Fruit fly (Drosophila melanogaster): ENCODE measurements around the gene Cyp4d1.
A peak's percentile ranks its signal among the peaks of the same experiment; 100 is the strongest.

The Cyp4d1 gene

DNA sequence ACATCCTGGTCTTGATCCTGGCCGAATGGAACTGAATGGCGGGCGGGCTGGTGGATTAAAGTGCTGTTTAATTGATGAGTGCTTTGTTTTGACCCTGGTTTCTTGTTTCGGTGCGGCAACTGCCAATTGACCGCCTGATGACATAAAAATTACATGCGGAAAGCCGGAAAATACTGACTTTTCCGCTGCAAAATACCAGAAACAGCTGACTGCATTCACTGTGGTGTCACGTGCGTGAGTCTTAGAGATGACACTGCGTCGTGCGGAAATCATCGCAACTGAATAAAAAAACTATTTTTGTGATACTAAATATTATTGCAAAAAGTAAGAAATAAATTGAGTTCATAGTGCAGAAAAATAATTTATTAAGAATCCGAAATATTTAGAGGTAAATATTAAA, 12.5 kb downstream of the Cyp4d1 start, which contains the start of gene bcn92 (continued):
- TF ChIP-seq Eip75B (GFP tag; optimal IDR thresholded peaks at IDR 0.05): peak; percentile 1
- TF ChIP-seq achi (GFP tag; optimal IDR thresholded peaks at IDR 0.05): peak; percentile 31
- TF ChIP-seq Eip78C (GFP tag): peak; percentile 70
- TF ChIP-seq Hr4 (GFP tag; optimal IDR thresholded peaks at IDR 0.05): peak; percentile 7
- TF ChIP-seq acj6 (GFP tag; optimal IDR thresholded peaks at IDR 0.05): peak; percentile 7
- TF ChIP-seq Lpt (GFP tag; optimal IDR thresholded peaks at IDR 0.05): no peak
- no peak for TF ChIP-seq spab (GFP tag; optimal IDR thresholded peaks at IDR 0.05)

DNA sequence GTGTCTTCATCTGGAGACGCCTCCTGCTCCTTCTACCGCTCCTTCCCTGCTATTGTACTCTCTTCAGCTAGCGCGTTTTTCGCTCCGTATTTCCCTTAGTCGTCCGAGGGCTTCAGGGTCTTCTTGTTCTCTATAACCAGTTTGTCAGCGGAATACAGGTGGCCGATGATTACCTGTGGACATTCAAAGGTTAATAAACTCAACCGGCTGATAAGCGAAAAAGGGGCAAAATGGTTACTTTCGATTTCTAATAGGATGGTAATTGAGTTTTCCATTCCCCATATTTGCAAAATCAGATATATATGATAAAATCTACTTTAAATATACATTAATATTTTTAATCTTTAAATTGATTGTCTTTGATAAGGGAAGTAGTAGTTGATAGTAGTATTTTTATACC, 13.3 kb downstream of the Cyp4d1 start:
- peak; percentile 25 for TF ChIP-seq svp (GFP tag)
- TF ChIP-seq dac (GFP tag; optimal IDR thresholded peaks at IDR 0.05): no peak
- no peak for TF ChIP-seq Sox102F (GFP tag; optimal IDR thresholded peaks at IDR 0.05)

DNA sequence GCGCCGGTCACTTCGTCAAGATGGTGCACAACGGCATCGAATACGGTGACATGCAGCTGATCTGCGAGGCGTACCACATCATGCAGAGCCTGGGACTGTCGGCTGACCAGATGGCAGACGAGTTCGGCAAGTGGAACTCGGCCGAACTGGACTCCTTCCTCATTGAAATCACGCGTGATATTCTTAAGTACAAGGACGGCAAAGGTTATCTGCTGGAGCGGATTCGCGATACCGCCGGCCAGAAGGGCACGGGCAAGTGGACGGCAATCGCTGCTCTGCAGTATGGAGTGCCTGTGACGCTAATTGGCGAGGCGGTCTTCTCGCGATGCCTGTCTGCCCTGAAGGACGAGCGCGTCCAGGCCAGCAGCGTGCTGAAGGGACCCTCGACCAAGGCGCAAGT, 14.5 kb downstream of the Cyp4d1 start:
- TF ChIP-seq dsx (GFP tag; optimal IDR thresholded peaks at IDR 0.05; ENCODE audit: poor library complexity, severe bottlenecking) (no peak), svp (GFP tag) (peak; percentile 96)

DNA sequence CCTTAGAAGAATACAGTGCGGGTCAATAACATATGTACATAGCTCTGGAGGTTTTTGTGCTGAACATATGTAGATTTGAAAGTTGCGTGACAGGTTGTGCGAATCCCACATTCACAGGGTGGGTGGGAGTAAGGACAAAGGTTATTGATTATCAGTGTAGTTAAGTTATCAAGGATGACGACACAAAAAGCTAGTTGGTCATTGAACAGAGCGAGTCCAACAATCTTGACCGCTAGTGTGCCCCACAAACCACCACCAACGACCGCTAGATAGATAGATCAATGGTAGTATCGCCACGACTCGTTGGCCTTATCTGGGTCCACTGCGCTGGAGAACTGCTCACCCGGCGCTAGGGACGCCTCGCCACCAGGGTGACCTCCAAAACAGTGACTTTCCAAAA, 15.4 kb downstream of the Cyp4d1 start:
- TF ChIP-seq fkh (GFP tag; optimal IDR thresholded peaks at IDR 0.05) (no peak), eg (GFP tag; IDR thresholded peaks at IDR 0.05) (peak; percentile 69), CG32006 (GFP tag; optimal IDR thresholded peaks at IDR 0.05) (peak; percentile 0), Eip78C (GFP tag) (peak; percentile 24), CG16779 (tag; optimal IDR thresholded peaks at IDR 0.05) (no peak), Lpt (GFP tag; optimal IDR thresholded peaks at IDR 0.05) (peak; percentile 6), CG1621 (tag; optimal IDR thresholded peaks at IDR 0.05) (no peak), CG6163 (GFP tag; IDR thresholded peaks at IDR 0.05) (peak; percentile 36; the same call in 1 of the 3 replicates), CG8119 (GFP tag; IDR thresholded peaks at IDR 0.05) (peak; percentile 28; the same call in 2 of the 3 replicates)

DNA sequence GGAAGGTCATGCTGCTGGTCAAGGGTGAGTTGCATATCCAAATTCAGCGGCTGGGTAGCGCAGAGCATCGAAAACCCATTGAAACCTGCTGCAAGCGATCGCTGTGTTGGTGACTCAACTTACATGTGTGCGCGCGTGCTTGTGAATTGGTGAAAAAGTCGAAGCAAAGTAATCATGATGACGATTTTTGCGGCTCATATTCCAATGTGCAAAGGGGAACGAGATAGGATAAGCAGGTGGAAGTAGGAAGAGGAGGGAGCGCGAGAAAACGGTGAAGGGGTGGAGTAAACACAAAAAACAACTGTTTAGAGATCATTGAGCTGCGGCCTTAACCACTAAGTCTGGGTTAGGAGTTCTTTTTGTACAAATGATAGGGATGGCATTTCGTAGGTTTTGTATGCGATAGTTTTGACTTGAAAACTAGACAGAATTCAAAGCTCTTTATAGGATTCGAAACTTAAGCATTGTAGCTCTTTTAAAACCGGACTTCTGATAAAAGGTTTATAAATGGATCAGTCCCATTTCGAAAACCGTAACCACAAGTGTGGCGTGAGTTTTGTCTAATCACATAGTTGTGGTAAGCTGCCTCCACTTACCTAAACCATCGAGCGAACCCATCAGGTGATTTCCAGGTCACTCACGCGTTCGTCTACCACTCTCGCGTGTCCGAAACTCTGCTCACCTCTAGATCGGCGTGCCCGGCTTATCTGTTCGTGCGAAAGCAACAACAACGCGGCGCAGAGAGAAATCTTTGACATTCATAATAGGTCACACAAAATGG, 16.1 kb downstream of the Cyp4d1 start:
- TF ChIP-seq Eip75B (GFP tag; optimal IDR thresholded peaks at IDR 0.05): peak; percentile 66
- peak; percentile 65 for TF ChIP-seq Ets21C (GFP tag; optimal IDR thresholded peaks at IDR 0.05)
- TF ChIP-seq Hr4 (GFP tag; optimal IDR thresholded peaks at IDR 0.05): peak; percentile 52
- peak; percentile 54 for TF ChIP-seq CG8319 (GFP tag; optimal IDR thresholded peaks at IDR 0.05)
- peak; percentile 4 for TF ChIP-seq spab (GFP tag; optimal IDR thresholded peaks at IDR 0.05)
- peak; percentile 10 for TF ChIP-seq CG6276 (GFP tag; optimal IDR thresholded peaks at IDR 0.05)
- TF ChIP-seq Met (GFP tag; optimal IDR thresholded peaks at IDR 0.05): peak; percentile 64
- peak; percentile 62 for TF ChIP-seq CG15336 (GFP tag; IDR thresholded peaks at IDR 0.05)
- peak; percentile 40 for TF ChIP-seq vri (GFP tag; optimal IDR thresholded peaks at IDR 0.05)
- peak; percentile 12 for TF ChIP-seq CG10669 (GFP tag; optimal IDR thresholded peaks at IDR 0.05)
- TF ChIP-seq esn (GFP tag; optimal IDR thresholded peaks at IDR 0.05): peak; percentile 76
- TF ChIP-seq cyc (GFP tag; optimal IDR thresholded peaks at IDR 0.05): peak; percentile 65
- TF ChIP-seq CG3919 (GFP tag; optimal IDR thresholded peaks at IDR 0.05): peak; percentile 51
- TF ChIP-seq CG31627 (GFP tag; optimal IDR thresholded peaks at IDR 0.05): peak; percentile 65
- no peak for TF ChIP-seq CG6854 (GFP tag; optimal IDR thresholded peaks at IDR 0.05)
- TF ChIP-seq fd85E (GFP tag; optimal IDR thresholded peaks at IDR 0.05): no peak
- peak; percentile 2 for TF ChIP-seq CG1621 (tag; optimal IDR thresholded peaks at IDR 0.05)
- TF ChIP-seq Hr38 (GFP tag; optimal IDR thresholded peaks at IDR 0.05): no peak
- TF ChIP-seq CG32006 (GFP tag; optimal IDR thresholded peaks at IDR 0.05): peak; percentile 67
- peak; percentile 52 for TF ChIP-seq CG3032 (tag; optimal IDR thresholded peaks at IDR 0.05)
- TF ChIP-seq CG9139 (GFP tag; optimal IDR thresholded peaks at IDR 0.05): no peak
- no peak for TF ChIP-seq Blimp-1 (GFP tag; optimal IDR thresholded peaks at IDR 0.05)
- TF ChIP-seq CG6808 (GFP tag; optimal IDR thresholded peaks at IDR 0.05): peak; percentile 32
- TF ChIP-seq Eip93F (GFP tag; optimal IDR thresholded peaks at IDR 0.05): no peak
- TF ChIP-seq salr (GFP tag; optimal IDR thresholded peaks at IDR 0.05): peak in 1 of 2 experiments; percentile 47
- peak; percentile 39 for TF ChIP-seq CG11762 (GFP tag; optimal IDR thresholded peaks at IDR 0.05; ENCODE audit: insufficient read depth)
- peak; percentile 59 for TF ChIP-seq OdsH (GFP tag; optimal IDR thresholded peaks at IDR 0.05)
- peak; percentile 48 for TF ChIP-seq dac (GFP tag; optimal IDR thresholded peaks at IDR 0.05)
- peak; percentile 52 for TF ChIP-seq CG6792 (GFP tag; optimal IDR thresholded peaks at IDR 0.05)
- peak; percentile 49; the same call in 1 of the 2 replicates for TF ChIP-seq Gug (GFP tag; IDR thresholded peaks at IDR 0.05)
